Worm (Caenorhabditis elegans) whole organism, L2 larva: ENCODE results near the gene atg-3.

ENCODE experiments used
- C34F6.9 ChIP-seq: fragments of 150-350 bp; optimal IDR thresholded peaks from 2 replicates; lab custom pipeline; 2014; ENCODE audit warnings: missing biosample characterization, missing genetic modification characterization
- F13H6.1 ChIP-seq: sonication (generic microtip); optimal IDR thresholded peaks from 2 replicates; lab custom pipeline; 2016; ENCODE audit warnings: missing genetic modification characterization, missing compliant biosample characterization
- R02D3.7 ChIP-seq: fragments of 150-350 bp; optimal IDR thresholded peaks from 2 replicates; lab custom pipeline; 2014; ENCODE audit warnings: missing biosample characterization, missing genetic modification characterization
- Y55F3AM.14 ChIP-seq: fragments of 200-800 bp; sonication (Bioruptor generic); optimal IDR thresholded peaks from 2 replicates; lab custom pipeline; 2018; ENCODE audit warnings: mild to moderate bottlenecking, missing genetic modification characterization, missing compliant biosample characterization
- ZK546.5 ChIP-seq: sonication (generic microtip); optimal IDR thresholded peaks from 2 replicates; lab custom pipeline; 2017; ENCODE audit warnings: missing biosample characterization, missing genetic modification characterization
- alr-1 ChIP-seq: fragments of 150-350 bp; optimal IDR thresholded peaks from 2 replicates; lab custom pipeline; 2014; ENCODE audit warnings: missing biosample characterization, missing genetic modification characterization
- ama-1 ChIP-seq: fragments of 150-350 bp; optimal IDR thresholded peaks from 2 replicates; lab custom pipeline; 2018; ENCODE audit warnings: inconsistent platforms
- blmp-1 ChIP-seq: sonication (generic microtip); optimal IDR thresholded peaks from 2 replicates; lab custom pipeline; 2017; ENCODE audit warnings: missing genetic modification characterization, mild to moderate bottlenecking, missing compliant biosample characterization, antibody characterized with exemption, moderate library complexity; ENCODE audit not compliant: insufficient read depth
- ceh-16 ChIP-seq: fragments of 150-350 bp; optimal IDR thresholded peaks from 2 replicates; lab custom pipeline; 2014; ENCODE audit warnings: missing biosample characterization, missing genetic modification characterization
- ceh-82 ChIP-seq: fragments of 150-350 bp; optimal IDR thresholded peaks from 2 replicates; lab custom pipeline; 2014; ENCODE audit warnings: missing biosample characterization, missing genetic modification characterization
- crh-2 ChIP-seq: sonication (generic microtip); optimal IDR thresholded peaks from 2 replicates; lab custom pipeline; 2017; ENCODE audit warnings: missing biosample characterization, missing genetic modification characterization
- dmd-4 ChIP-seq: sonication (generic microtip); optimal IDR thresholded peaks from 2 replicates; lab custom pipeline; 2017; ENCODE audit warnings: missing biosample characterization, missing genetic modification characterization
- egl-27 ChIP-seq: sonication (generic microtip); optimal IDR thresholded peaks from 3 replicates; lab custom pipeline; 2017; ENCODE audit warnings: missing biosample characterization, missing genetic modification reagents, missing genetic modification characterization
- elt-3 ChIP-seq: sonication (generic microtip); optimal IDR thresholded peaks from 2 replicates; lab custom pipeline; 2017; ENCODE audit warnings: missing biosample characterization, missing genetic modification characterization
- gmeb-1 ChIP-seq: fragments of 150-350 bp; optimal IDR thresholded peaks from 2 replicates; lab custom pipeline; 2014; ENCODE audit warnings: missing biosample characterization, missing genetic modification characterization
- lin-13 ChIP-seq: fragments of 150-350 bp; optimal IDR thresholded peaks from 2 replicates; lab custom pipeline; 2014; ENCODE audit warnings: missing biosample characterization, missing genetic modification reagents, missing genetic modification characterization
- lin-39 ChIP-seq: fragments of 150-350 bp; optimal IDR thresholded peaks from 2 replicates; lab custom pipeline; 2014; ENCODE audit warnings: missing biosample characterization, missing genetic modification reagents, missing genetic modification characterization
- lsy-2 ChIP-seq, 2 experiments: fragments of 150-350 bp in 1 of 2; sonication (generic microtip) in 1 of 2; optimal IDR thresholded peaks; 2 replicates each; lab custom pipeline; 2014 to 2017; ENCODE audit warnings: missing biosample characterization in 2 of 2, missing genetic modification characterization in 2 of 2
- mab-5 ChIP-seq: fragments of 150-350 bp; optimal IDR thresholded peaks from 2 replicates; lab custom pipeline; 2014; ENCODE audit warnings: missing biosample characterization, missing genetic modification characterization
- mbf-1 ChIP-seq: sonication (generic microtip); optimal IDR thresholded peaks from 2 replicates; lab custom pipeline; 2017; ENCODE audit warnings: missing biosample characterization, missing genetic modification characterization
- mdl-1 ChIP-seq, 2 experiments: fragments of 150-350 bp in 1 of 2; sonication (generic microtip) in 1 of 2; optimal IDR thresholded peaks; 2 replicates each; lab custom pipeline; 2017; ENCODE audit warnings: missing biosample characterization in 2 of 2, missing genetic modification characterization in 2 of 2
- nhr-10 ChIP-seq: sonication (generic microtip); optimal IDR thresholded peaks from 2 replicates; lab custom pipeline; 2017; ENCODE audit warnings: missing biosample characterization, missing genetic modification characterization
- nhr-11 ChIP-seq: fragments of 150-350 bp; optimal IDR thresholded peaks from 2 replicates; lab custom pipeline; 2014; ENCODE audit warnings: missing biosample characterization, missing genetic modification characterization
- nhr-12 ChIP-seq: fragments of 150-350 bp; optimal IDR thresholded peaks from 2 replicates; lab custom pipeline; 2014; ENCODE audit warnings: missing biosample characterization, missing genetic modification characterization
- nhr-129 ChIP-seq: fragments of 150-350 bp; optimal IDR thresholded peaks from 2 replicates; lab custom pipeline; 2014; ENCODE audit warnings: missing biosample characterization, missing genetic modification characterization
- nhr-21 ChIP-seq: fragments of 150-350 bp; optimal IDR thresholded peaks from 2 replicates; lab custom pipeline; 2014; ENCODE audit warnings: missing biosample characterization, missing genetic modification characterization
- nhr-25 ChIP-seq: fragments of 150-350 bp; sonication (generic microtip); optimal IDR thresholded peaks from 3 replicates; lab custom pipeline; 2014; ENCODE audit warnings: missing biosample characterization, missing genetic modification characterization
- nhr-77 ChIP-seq: fragments of 150-350 bp; optimal IDR thresholded peaks from 2 replicates; lab custom pipeline; 2014; ENCODE audit warnings: missing biosample characterization, missing genetic modification characterization
- skn-1 ChIP-seq: sonication (generic microtip); optimal IDR thresholded peaks from 2 replicates; lab custom pipeline; 2017; ENCODE audit warnings: missing biosample characterization, missing genetic modification characterization
- snpc-4 ChIP-seq: fragments of 150-350 bp; optimal IDR thresholded peaks from 2 replicates; lab custom pipeline; 2014; ENCODE audit warnings: missing biosample characterization, missing genetic modification characterization
- unc-39 ChIP-seq: fragments of 150-350 bp; optimal IDR thresholded peaks from 2 replicates; lab custom pipeline; 2014; ENCODE audit warnings: missing biosample characterization, missing genetic modification characterization
- unc-55 ChIP-seq: fragments of 150-350 bp; sonication (generic microtip); optimal IDR thresholded peaks from 3 replicates; lab custom pipeline; 2014; ENCODE audit warnings: missing biosample characterization, missing genetic modification reagents, missing genetic modification characterization
- unc-62 ChIP-seq: fragments of 150-350 bp; optimal IDR thresholded peaks from 2 replicates; lab custom pipeline; 2014; ENCODE audit warnings: missing biosample characterization, missing genetic modification reagents, missing genetic modification characterization
- zag-1 ChIP-seq: fragments of 150-350 bp; optimal IDR thresholded peaks from 2 replicates; lab custom pipeline; 2014; ENCODE audit warnings: missing biosample characterization, missing genetic modification characterization
- ztf-1 ChIP-seq: fragments of 200-800 bp; sonication (Bioruptor generic); conservative IDR thresholded peaks from 2 replicates; pipeline ENCODE4 v1.3.6; 2022; ENCODE audit warnings: missing genetic modification characterization, missing compliant biosample characterization
- ztf-11 ChIP-seq: sonication (generic microtip); optimal IDR thresholded peaks from 2 replicates; lab custom pipeline; 2017; ENCODE audit warnings: missing biosample characterization, missing genetic modification characterization

The atg-3 gene

ce11 chrIV:990352-990751, 20.0 kb upstream of the atg-3 start, which contains the start of gene egrh-2:
Gene egrh-2 (minus strand): TSS chrIV:990452.
- TF ChIP-seq lin-39 (tag; lab: Kevin White, UChicago), result no peak
- TF ChIP-seq mdl-1 (tag; optimal IDR thresholded peaks at IDR 0.05; lab: Kevin White, UChicago), result no peak
- no peak for TF ChIP-seq ceh-82 (tag; lab: Kevin White, UChicago)
- no peak for TF ChIP-seq nhr-129 (tag; lab: Kevin White, UChicago)
- TF ChIP-seq ZK546.5, result no peak
- no peak for TF ChIP-seq unc-62 (GFP tag; lab: Kevin White, UChicago)
- no peak for TF ChIP-seq ceh-16 (tag; lab: Kevin White, UChicago)
- TF ChIP-seq mab-5, result no peak
- no peak for TF ChIP-seq ztf-1 (GFP tag; lab: Robert Waterston, UW)
- TF ChIP-seq elt-3, result no peak
- TF ChIP-seq gmeb-1 (tag; lab: Kevin White, UChicago), result no peak
- no peak for TF ChIP-seq zag-1 (tag; lab: Kevin White, UChicago)
- no peak for TF ChIP-seq nhr-11 (tag; lab: Kevin White, UChicago)
- TF ChIP-seq nhr-77 (tag; lab: Kevin White, UChicago), result no peak
- TF ChIP-seq R02D3.7, result no peak
- no peak for TF ChIP-seq lsy-2 (tag; optimal IDR thresholded peaks at IDR 0.05; lab: Kevin White, UChicago)
- no peak for TF ChIP-seq nhr-10 (tag; lab: Kevin White, UChicago)
- TF ChIP-seq C34F6.9 (tag; lab: Kevin White, UChicago), result no peak

ce11 chrIV:991181-991642, 19.1 kb upstream of the atg-3 start:
- TF ChIP-seq unc-55 (GFP tag; lab: Kevin White, UChicago) (peak; percentile 21), lsy-2 (tag; optimal IDR thresholded peaks at IDR 0.05; lab: Kevin White, UChicago) (peak in 1 of 2 experiments; percentile 9), ama-1 (lab: Kevin White, UChicago) (peak; percentile 65), elt-3 (no peak), ztf-11 (tag; lab: Kevin White, UChicago) (no peak), snpc-4 (tag; lab: Kevin White, UChicago) (peak; percentile 92)
- TF ChIP-seq, all 48 proteins: peak for 4

DNA sequence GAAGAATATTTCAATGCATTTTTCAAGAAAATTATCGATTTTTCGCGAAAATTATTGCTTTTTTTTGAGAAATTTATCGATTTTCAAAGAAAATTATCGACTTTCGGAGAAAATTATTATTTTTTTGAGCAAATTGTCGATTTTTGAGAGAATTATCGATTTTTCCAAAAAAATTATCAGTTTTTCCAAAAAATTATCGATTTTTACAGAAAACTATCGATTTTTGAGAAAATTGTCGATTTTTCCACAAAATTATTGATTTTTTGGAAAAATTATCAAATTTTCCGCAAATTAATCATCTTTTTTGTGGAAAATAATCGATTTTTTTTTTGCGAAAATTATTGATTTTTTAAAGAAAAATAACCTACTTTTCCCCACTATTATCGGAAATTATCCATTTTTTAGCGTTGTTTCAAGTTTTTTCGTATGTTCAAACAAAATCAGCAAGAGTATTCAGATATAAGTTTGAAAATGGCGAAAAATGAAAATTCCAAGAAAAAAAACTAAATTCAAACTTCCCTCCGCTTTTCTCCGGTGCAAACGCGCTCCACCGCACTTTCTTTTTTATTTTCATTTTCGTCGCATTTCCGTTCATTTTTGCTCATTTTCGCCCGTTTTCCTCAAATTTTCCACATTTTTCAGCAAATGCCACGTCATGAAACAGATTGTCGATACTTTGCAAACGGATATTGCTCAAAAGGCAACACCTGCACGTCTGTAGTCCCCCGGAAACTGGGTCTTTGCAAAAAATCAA, 18.5 kb upstream of the atg-3 start, which contains the start of gene lep-2:
Gene lep-2 (plus strand): TSS at position 637 of the 754 bp plus-strand sequence.
- TF ChIP-seq gmeb-1 (tag; lab: Kevin White, UChicago), result peak; percentile 90
- TF ChIP-seq F13H6.1 (tag; lab: Kevin White, UChicago), result no peak
- TF ChIP-seq skn-1 (tag; lab: Kevin White, UChicago), result no peak
- TF ChIP-seq crh-2, result no peak
- TF ChIP-seq nhr-12 (tag; lab: Kevin White, UChicago), result no peak
- TF ChIP-seq lin-13 (GFP tag; lab: Kevin White, UChicago), result no peak
- peak; percentile 18 for TF ChIP-seq nhr-129 (tag; lab: Kevin White, UChicago)
- no peak for TF ChIP-seq unc-39
- no peak for TF ChIP-seq mbf-1 (tag; lab: Kevin White, UChicago)
- no peak for TF ChIP-seq Y55F3AM.14 (GFP tag; lab: Kevin White, UChicago)
- no peak for TF ChIP-seq nhr-25 (tag; lab: Kevin White, UChicago)
- TF ChIP-seq mdl-1 (tag; optimal IDR thresholded peaks at IDR 0.05; lab: Kevin White, UChicago), result no peak
- peak; percentile 41 for TF ChIP-seq unc-55 (GFP tag; lab: Kevin White, UChicago)
- no peak for TF ChIP-seq egl-27 (tag; lab: Kevin White, UChicago)
- peak; percentile 1 to 50 for TF ChIP-seq lsy-2 (tag; optimal IDR thresholded peaks at IDR 0.05; lab: Kevin White, UChicago)
- no peak for TF ChIP-seq snpc-4 (tag; lab: Kevin White, UChicago)
- TF ChIP-seq blmp-1 (tag; lab: Kevin White, UChicago), result no peak
- no peak for TF ChIP-seq nhr-77 (tag; lab: Kevin White, UChicago)
- TF ChIP-seq C34F6.9 (tag; lab: Kevin White, UChicago), result peak; percentile 38
- TF ChIP-seq nhr-21 (tag; lab: Kevin White, UChicago), result no peak
- TF ChIP-seq alr-1 (tag; lab: Kevin White, UChicago), result no peak
- TF ChIP-seq dmd-4 (tag; lab: Kevin White, UChicago), result no peak
- no peak for TF ChIP-seq unc-62 (GFP tag; lab: Kevin White, UChicago)
- TF ChIP-seq, all 48 proteins: peak for 5
